Worm (Caenorhabditis elegans) whole organism, L1 larva: ENCODE measurements around the gene ggtb-1.

ENCODE experiments used
- C34B4.2 ChIP-seq: sonication (generic microtip); optimal IDR thresholded peaks from 2 replicates; lab custom pipeline; 2017; ENCODE audit warnings: mild to moderate bottlenecking, missing genetic modification characterization, missing compliant biosample characterization
- F16B12.6 ChIP-seq: fragments of 150-350 bp; optimal IDR thresholded peaks from 2 replicates; lab custom pipeline; 2014; ENCODE audit warnings: missing biosample characterization, missing genetic modification characterization
- aly-2 ChIP-seq: fragments of 150-350 bp; optimal IDR thresholded peaks from 2 replicates; lab custom pipeline; 2014; ENCODE audit warnings: missing biosample characterization, missing genetic modification characterization
- ama-1 ChIP-seq: fragments of 150-350 bp; optimal IDR thresholded peaks from 2 replicates; lab custom pipeline; 2014
- blmp-1 ChIP-seq: fragments of 150-350 bp; optimal IDR thresholded peaks from 2 replicates; lab custom pipeline; 2014; ENCODE audit warnings: missing biosample characterization, missing genetic modification characterization
- ceh-8 ChIP-seq: fragments of 200-800 bp; sonication (Bioruptor generic); optimal IDR thresholded peaks from 2 replicates; lab custom pipeline; 2018; ENCODE audit warnings: mild to moderate bottlenecking, missing genetic modification characterization, moderate library complexity, missing compliant biosample characterization
- ceh-82 ChIP-seq, 3 experiments: fragments of 150-350 bp in 1 of 3; sonication (generic microtip) in 2 of 3; optimal IDR thresholded peaks; 2 replicates each; lab custom pipeline; 2014 to 2017; ENCODE audit warnings: missing biosample characterization in 3 of 3, missing genetic modification characterization in 3 of 3
- ceh-90 ChIP-seq: sonication (generic microtip); optimal IDR thresholded peaks from 2 replicates; lab custom pipeline; 2016; ENCODE audit warnings: missing genetic modification characterization, missing compliant biosample characterization
- efl-1 ChIP-seq, 4 experiments: fragments of 150-350 bp; optimal IDR thresholded peaks in 3 of 4; peaks in 1 of 4; 1 replicate in 1 of 4; 2 replicates in 3 of 4; lab custom pipeline; 2014; ENCODE audit warnings: missing biosample characterization in 2 of 4, missing genetic modification characterization in 2 of 4, missing genetic modification reagents in 2 of 4
- efl-3 ChIP-seq: fragments of 200-800 bp; sonication (Bioruptor generic); optimal IDR thresholded peaks from 2 replicates; lab custom pipeline; 2018; ENCODE audit warnings: mild to moderate bottlenecking, missing genetic modification characterization, missing compliant biosample characterization
- egl-13 ChIP-seq: sonication (generic microtip); optimal IDR thresholded peaks from 2 replicates; lab custom pipeline; 2016; ENCODE audit warnings: missing genotype, missing genetic modification reagents, missing genetic modification characterization, missing compliant biosample characterization
- elt-2 ChIP-seq: sonication (generic microtip); optimal IDR thresholded peaks from 2 replicates; lab custom pipeline; 2016; ENCODE audit warnings: missing genetic modification characterization, mild to moderate bottlenecking, inconsistent platforms, missing compliant biosample characterization, missing genetic modification reagents
- fkh-10 ChIP-seq: sonication (generic microtip); optimal IDR thresholded peaks from 2 replicates; lab custom pipeline; 2017; ENCODE audit warnings: missing biosample characterization, missing genetic modification reagents, missing genetic modification characterization
- fkh-8 ChIP-seq: sonication (generic microtip); optimal IDR thresholded peaks from 2 replicates; lab custom pipeline; 2016; ENCODE audit warnings: mild to moderate bottlenecking, missing genetic modification characterization, missing compliant biosample characterization
- fos-1 ChIP-seq: fragments of 150-350 bp; optimal IDR thresholded peaks from 2 replicates; lab custom pipeline; 2014; ENCODE audit warnings: missing biosample characterization, missing genetic modification characterization
- grh-1 ChIP-seq: fragments of 200-800 bp; sonication (Bioruptor generic); IDR thresholded peaks from 2 replicates; pipeline ENCODE4 v1.3.6; 2022; ENCODE audit warnings: missing genetic modification reagents, missing genetic modification characterization, missing compliant biosample characterization
- irx-1 ChIP-seq: sonication (generic microtip); optimal IDR thresholded peaks from 2 replicates; lab custom pipeline; 2016; ENCODE audit warnings: missing genetic modification characterization, missing compliant biosample characterization
- isw-1 ChIP-seq: fragments of 200-800 bp; sonication (Bioruptor generic); IDR thresholded peaks from 2 replicates; pipeline ENCODE4 v1.3.6; 2022; ENCODE audit warnings: missing genetic modification characterization, missing compliant biosample characterization
- jun-1 ChIP-seq: fragments of 150-350 bp; optimal IDR thresholded peaks from 2 replicates; lab custom pipeline; 2014; ENCODE audit warnings: missing biosample characterization, missing genetic modification reagents, missing genetic modification characterization
- lin-13 ChIP-seq: fragments of 150-350 bp; optimal IDR thresholded peaks from 2 replicates; lab custom pipeline; 2014; ENCODE audit warnings: missing biosample characterization, missing genetic modification reagents, missing genetic modification characterization
- lin-14 ChIP-seq: fragments of 200-800 bp; sonication (Bioruptor generic); optimal IDR thresholded peaks from 2 replicates; lab custom pipeline; 2018; ENCODE audit warnings: mild to moderate bottlenecking, missing genetic modification characterization, moderate library complexity, missing compliant biosample characterization
- lin-39 ChIP-seq: fragments of 150-350 bp; optimal IDR thresholded peaks from 2 replicates; lab custom pipeline; 2014; ENCODE audit warnings: missing biosample characterization, missing genetic modification reagents, missing genetic modification characterization
- lir-3 ChIP-seq: sonication (generic microtip); optimal IDR thresholded peaks from 2 replicates; lab custom pipeline; 2016; ENCODE audit warnings: mild to moderate bottlenecking, missing genetic modification characterization, moderate library complexity, missing compliant biosample characterization; ENCODE audit not compliant: poor library complexity
- lsy-2 ChIP-seq, 2 experiments: fragments of 150-350 bp; optimal IDR thresholded peaks; 2 replicates each; lab custom pipeline; 2014; ENCODE audit warnings: missing biosample characterization in 2 of 2, missing genetic modification characterization in 2 of 2
- mdl-1 ChIP-seq, 2 experiments: fragments of 150-350 bp; optimal IDR thresholded peaks; 2 replicates each; lab custom pipeline; 2014 to 2017; ENCODE audit warnings: missing biosample characterization in 2 of 2, missing genetic modification characterization in 2 of 2, inconsistent platforms in 1 of 2
- mef-2 ChIP-seq: fragments of 150-350 bp; optimal IDR thresholded peaks from 2 replicates; lab custom pipeline; 2014; ENCODE audit warnings: missing biosample characterization, missing genetic modification characterization
- mep-1 ChIP-seq: fragments of 150-350 bp; optimal IDR thresholded peaks from 2 replicates; lab custom pipeline; 2014; ENCODE audit warnings: missing biosample characterization, missing genetic modification characterization
- nhr-11 ChIP-seq: fragments of 150-350 bp; optimal IDR thresholded peaks from 2 replicates; lab custom pipeline; 2014; ENCODE audit warnings: missing biosample characterization, missing genetic modification characterization
- nhr-19 ChIP-seq: fragments of 200-800 bp; sonication (Bioruptor generic); conservative IDR thresholded peaks from 2 replicates; pipeline ENCODE4 v1.3.6; 2022; ENCODE audit warnings: missing genetic modification characterization, missing compliant biosample characterization
- nhr-20 ChIP-seq: sonication (generic microtip); optimal IDR thresholded peaks from 2 replicates; lab custom pipeline; 2016; ENCODE audit warnings: mild to moderate bottlenecking, missing genetic modification characterization, missing compliant biosample characterization
- nhr-237 ChIP-seq: fragments of 150-350 bp; optimal IDR thresholded peaks from 2 replicates; lab custom pipeline; 2014; ENCODE audit warnings: missing biosample characterization, missing genetic modification characterization
- pqm-1 ChIP-seq: sonication (generic microtip); optimal IDR thresholded peaks from 3 replicates; lab custom pipeline; 2017; ENCODE audit warnings: missing biosample characterization, missing genetic modification characterization
- snpc-4 ChIP-seq: fragments of 150-350 bp; optimal IDR thresholded peaks from 2 replicates; lab custom pipeline; 2014; ENCODE audit warnings: missing biosample characterization, missing genetic modification characterization
- sox-4 ChIP-seq: sonication (generic microtip); optimal IDR thresholded peaks from 2 replicates; lab custom pipeline; 2016; ENCODE audit warnings: missing genetic modification characterization, missing compliant biosample characterization
- sptf-1 ChIP-seq: fragments of 150-350 bp; optimal IDR thresholded peaks from 2 replicates; lab custom pipeline; 2014; ENCODE audit warnings: missing biosample characterization, missing genetic modification characterization
- sup-37 ChIP-seq: fragments of 200-800 bp; sonication (Bioruptor generic); optimal IDR thresholded peaks from 2 replicates; lab custom pipeline; 2018; ENCODE audit warnings: mild to moderate bottlenecking, missing genetic modification characterization, missing compliant biosample characterization
- swsn-7 ChIP-seq: sonication (generic microtip); optimal IDR thresholded peaks from 2 replicates; lab custom pipeline; 2016; ENCODE audit warnings: missing genetic modification characterization, missing compliant biosample characterization
- unc-130 ChIP-seq: fragments of 150-350 bp; optimal IDR thresholded peaks from 2 replicates; lab custom pipeline; 2017; ENCODE audit warnings: missing biosample characterization, missing genetic modification characterization, inconsistent platforms
- unc-30 ChIP-seq: sonication (generic microtip); optimal IDR thresholded peaks from 2 replicates; lab custom pipeline; 2017; ENCODE audit warnings: missing biosample characterization, missing genetic modification characterization
- unc-98 ChIP-seq: fragments of 200-800 bp; sonication (Bioruptor generic); IDR thresholded peaks from 2 replicates; pipeline ENCODE4 v1.3.6; 2022; ENCODE audit warnings: missing genetic modification characterization, missing compliant biosample characterization
- zag-1 ChIP-seq: fragments of 150-350 bp; optimal IDR thresholded peaks from 2 replicates; lab custom pipeline; 2014; ENCODE audit warnings: missing biosample characterization, missing genetic modification characterization
- zip-4 ChIP-seq: fragments of 200-800 bp; sonication (Bioruptor generic); optimal IDR thresholded peaks from 2 replicates; lab custom pipeline; 2018; ENCODE audit warnings: mild to moderate bottlenecking, missing genetic modification characterization, moderate library complexity, missing compliant biosample characterization
- ztf-11 ChIP-seq, 2 experiments: sonication (generic microtip); optimal IDR thresholded peaks; 2 replicates each; lab custom pipeline; 2016 to 2017; ENCODE audit warnings: missing genetic modification characterization in 2 of 2, missing biosample characterization in 1 of 2, missing compliant biosample characterization in 1 of 2

The ggtb-1 gene

DNA sequence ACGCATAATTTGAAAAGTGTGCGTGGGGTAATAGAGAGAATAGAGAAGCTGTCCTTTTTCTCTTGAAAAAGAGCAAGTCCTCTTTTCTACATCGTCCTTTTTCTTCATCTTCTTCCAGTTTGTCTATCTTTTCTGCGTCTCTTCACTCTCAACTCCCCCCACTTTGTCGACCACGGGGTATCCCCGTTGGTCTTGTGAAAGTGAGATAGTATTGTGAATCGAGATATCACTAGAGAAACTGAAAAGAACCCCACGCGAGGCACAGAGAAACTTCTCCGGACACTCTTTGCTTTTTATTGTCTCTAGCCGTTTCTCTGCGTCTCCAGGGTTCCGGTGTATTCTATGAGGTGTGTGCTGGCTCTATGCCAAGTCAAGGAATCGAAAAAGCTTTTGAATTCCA lies 22.1 kb downstream of the ggtb-1 start (continued):
- peak; percentile 82 for TF ChIP-seq ceh-8 (GFP tag; lab: Kevin White, UChicago)
- TF ChIP-seq lir-3 (tag; lab: Kevin White, UChicago) = peak; percentile 75
- TF ChIP-seq mdl-1 (tag; optimal IDR thresholded peaks at IDR 0.05; lab: Kevin White, UChicago) = peak; percentile 91 to 99
- peak; percentile 82 for TF ChIP-seq egl-13 (tag; lab: Kevin White, UChicago)
- peak; percentile 94 for TF ChIP-seq mep-1 (tag; lab: Kevin White, UChicago)
- peak; percentile 77 for TF ChIP-seq grh-1 (GFP tag; lab: Robert Waterston, UW)
- peak; percentile 92 for TF ChIP-seq nhr-11 (tag; lab: Kevin White, UChicago)
- peak; percentile 51 for TF ChIP-seq pqm-1 (tag; lab: Kevin White, UChicago)
- TF ChIP-seq ceh-82 (tag; optimal IDR thresholded peaks at IDR 0.05; lab: Kevin White, UChicago) = peak; percentile 79 to 92 (median 89)

DNA sequence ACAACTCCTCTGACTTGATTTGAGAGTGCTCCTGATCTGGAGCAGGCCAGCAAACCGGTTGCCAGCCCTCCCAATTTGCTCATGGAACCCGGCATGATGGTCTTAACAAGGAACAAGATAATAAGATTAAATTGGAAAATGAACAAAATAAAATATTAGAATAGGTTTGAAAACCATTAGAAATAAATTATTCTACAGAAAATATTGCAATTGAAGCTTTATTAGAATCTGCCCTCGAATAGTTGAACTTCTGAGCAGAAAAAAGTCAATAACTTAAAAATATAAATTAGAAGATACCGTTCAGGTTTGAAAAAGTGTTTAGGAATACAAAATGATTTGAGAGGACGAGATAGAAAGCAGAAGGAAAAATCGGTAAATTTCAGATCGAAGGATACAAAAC lies 25.1 kb downstream of the ggtb-1 start, which contains the start of gene nuo-4:
TSS of gene nuo-4 (minus strand) at position 101 of the 400 bp plus-strand sequence.
- TF ChIP-seq F16B12.6 (tag; lab: Kevin White, UChicago) (no peak), ceh-90 (tag; lab: Kevin White, UChicago) (no peak), zip-4 (GFP tag; lab: Kevin White, UChicago) (no peak), fkh-8 (tag; lab: Kevin White, UChicago) (no peak), lsy-2 (tag; optimal IDR thresholded peaks at IDR 0.05; lab: Kevin White, UChicago) (no peak), nhr-237 (tag; lab: Kevin White, UChicago) (no peak), nhr-20 (tag; lab: Kevin White, UChicago) (no peak), jun-1 (tag; lab: Kevin White, UChicago) (no peak)

DNA sequence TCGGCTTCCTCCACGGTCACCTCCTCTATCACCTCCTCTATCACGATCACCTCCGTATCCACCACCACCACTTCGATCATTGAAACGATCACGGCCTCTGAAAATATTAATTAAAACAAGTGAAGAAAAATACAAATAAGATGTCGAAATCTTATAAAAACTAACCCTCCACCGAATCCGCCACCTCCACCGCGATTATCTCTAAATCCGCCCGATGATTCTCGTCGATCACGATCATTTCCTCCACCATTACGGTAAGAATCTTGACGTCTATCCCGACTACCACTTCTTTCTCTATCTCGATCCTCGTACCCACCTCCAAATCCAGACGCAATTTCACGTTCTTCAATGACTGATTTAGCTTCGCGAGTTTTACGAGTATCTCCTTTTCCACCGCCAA lies 25.7 kb downstream of the ggtb-1 start:
- TF ChIP-seq elt-2 (tag; lab: Kevin White, UChicago) = no peak
- no peak for TF ChIP-seq swsn-7 (tag; lab: Kevin White, UChicago)
- TF ChIP-seq unc-98 = no peak
- no peak for TF ChIP-seq ama-1 (lab: Kevin White, UChicago)
- no peak for TF ChIP-seq sox-4 (tag; lab: Kevin White, UChicago)
- no peak for TF ChIP-seq mdl-1 (tag; optimal IDR thresholded peaks at IDR 0.05; lab: Kevin White, UChicago)
- TF ChIP-seq C34B4.2 (tag; lab: Kevin White, UChicago) = no peak
- TF ChIP-seq lin-14 (GFP tag; lab: Kevin White, UChicago) = no peak
- TF ChIP-seq fos-1 (tag; lab: Kevin White, UChicago) = no peak
- no peak for TF ChIP-seq efl-3 (GFP tag; lab: Kevin White, UChicago)
- no peak for TF ChIP-seq sup-37 (GFP tag; lab: Kevin White, UChicago)
- TF ChIP-seq snpc-4 = no peak
- TF ChIP-seq lin-13 (GFP tag; lab: Kevin White, UChicago) = no peak
- no peak for TF ChIP-seq nhr-11 (tag; lab: Kevin White, UChicago)

DNA sequence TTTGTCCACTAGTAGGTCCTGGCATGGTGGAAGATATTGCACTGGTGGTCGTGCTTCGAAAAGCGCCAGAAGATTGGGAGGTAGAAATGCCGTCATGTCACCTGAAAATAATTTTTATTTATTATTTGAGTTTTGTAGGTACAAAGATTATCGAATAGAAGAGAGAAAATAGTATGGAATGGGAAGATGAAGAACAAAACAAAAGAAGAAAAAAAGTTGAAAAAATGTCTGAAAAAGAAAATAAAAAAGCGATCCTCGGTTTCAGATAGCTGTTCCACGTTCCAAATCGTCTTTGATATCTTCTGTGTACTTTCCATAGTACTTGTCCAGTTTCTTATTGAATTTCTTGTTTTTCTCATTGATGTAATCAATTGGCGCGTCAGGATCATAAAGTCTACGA lies 27.5 kb downstream of the ggtb-1 start, which contains the start of gene rnp-7:
TSS of gene rnp-7 (minus strand) at position 101 of the 400 bp plus-strand sequence.
- TF ChIP-seq lin-39 (no peak), nhr-11 (tag; lab: Kevin White, UChicago) (no peak), efl-1 (optimal IDR thresholded peaks at IDR 0.05; lab: Kevin White, UChicago) (no peak), efl-1 (GFP tag; optimal IDR thresholded peaks at IDR 0.05 in 1 of 2; lab: Kevin White, UChicago) (peak in 1 of 2 experiments; percentile 59), sox-4 (tag; lab: Kevin White, UChicago) (no peak)

DNA sequence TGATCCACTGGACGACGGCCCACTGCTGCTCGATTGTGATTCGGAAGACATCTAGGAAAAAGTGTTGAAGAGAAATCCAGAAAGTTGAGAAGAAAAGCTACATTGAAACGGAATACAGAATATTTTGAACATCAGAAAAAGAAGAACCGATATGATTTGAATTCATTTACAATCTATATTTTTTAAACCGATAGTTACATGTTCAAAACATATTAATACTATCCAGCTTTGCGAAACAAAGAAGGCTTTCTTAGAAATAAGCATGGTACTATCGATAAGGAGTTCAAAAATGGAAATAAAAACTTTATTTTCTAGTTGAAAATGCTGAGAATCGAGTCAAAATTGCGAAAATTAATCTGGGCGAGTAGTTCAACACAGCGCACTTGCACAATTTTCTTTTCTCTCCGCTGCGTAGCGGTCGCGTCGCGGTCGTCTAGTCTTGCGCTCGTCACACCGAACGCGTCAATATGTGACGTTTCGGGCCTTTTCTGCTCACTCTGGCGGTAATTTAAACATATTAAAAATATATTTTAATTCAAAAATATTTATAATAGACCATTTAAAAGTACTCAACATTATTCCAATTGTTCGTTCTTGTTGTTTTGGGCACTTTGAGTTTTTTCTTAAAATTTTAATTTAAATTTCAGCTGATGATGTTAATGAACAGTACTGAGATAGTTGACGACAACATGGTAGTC lies 28.6 kb downstream of the ggtb-1 start, which contains the start of the genes syf-2 and K04G7.1:
TSS of gene syf-2 (minus strand) at position 51 of the 698 bp plus-strand sequence.
TSS of gene K04G7.1 (plus strand) at position 648 of the 698 bp plus-strand sequence.
- no peak for TF ChIP-seq sptf-1
- no peak for TF ChIP-seq unc-30
- TF ChIP-seq blmp-1 (tag; lab: Kevin White, UChicago) = peak; percentile 82
- peak; percentile 87 for TF ChIP-seq swsn-7 (tag; lab: Kevin White, UChicago)
- peak; percentile 90 for TF ChIP-seq nhr-20 (tag; lab: Kevin White, UChicago)
- peak; percentile 8 for TF ChIP-seq aly-2 (tag; lab: Kevin White, UChicago)
- peak in 1 of 2 experiments; percentile 57 for TF ChIP-seq ztf-11 (tag; optimal IDR thresholded peaks at IDR 0.05; lab: Kevin White, UChicago)
- TF ChIP-seq ceh-8 (GFP tag; lab: Kevin White, UChicago) = peak; percentile 46
- peak; percentile 71 for TF ChIP-seq fkh-10 (GFP tag; lab: Kevin White, UChicago)
- peak; percentile 100 for TF ChIP-seq lin-13 (GFP tag; lab: Kevin White, UChicago)
- TF ChIP-seq zag-1 (tag; lab: Kevin White, UChicago) = peak; percentile 20
- TF ChIP-seq irx-1 (tag; lab: Kevin White, UChicago) = peak; percentile 70
- TF ChIP-seq lir-3 (tag; lab: Kevin White, UChicago) = peak; percentile 62
- peak; percentile 83 for TF ChIP-seq unc-130 (tag; lab: Kevin White, UChicago)
- TF ChIP-seq isw-1 (GFP tag; lab: Robert Waterston, UW) = peak; percentile 90
- TF ChIP-seq mef-2 (tag; lab: Kevin White, UChicago) = peak; percentile 62
- TF ChIP-seq nhr-19 = peak; percentile 90
